Worm (Caenorhabditis elegans) whole organism, L2 larva: Measurements from ENCODE around the gene H06A10.1.

Experiments used
- ama-1 ChIP-seq: fragments of 150-350 bp; optimal IDR thresholded peaks from 2 replicates; lab custom pipeline; 2018; ENCODE audit warnings: inconsistent platforms
- ceh-82 ChIP-seq: fragments of 150-350 bp; optimal IDR thresholded peaks from 2 replicates; lab custom pipeline; 2014; ENCODE audit warnings: missing biosample characterization, missing genetic modification characterization
- elt-1 ChIP-seq: fragments of 150-350 bp; optimal IDR thresholded peaks from 2 replicates; lab custom pipeline; 2014; ENCODE audit warnings: missing biosample characterization, missing genetic modification characterization
- fos-1 ChIP-seq: fragments of 150-350 bp; optimal IDR thresholded peaks from 2 replicates; lab custom pipeline; 2014; ENCODE audit warnings: missing biosample characterization, missing genetic modification characterization
- nhr-11 ChIP-seq: fragments of 150-350 bp; optimal IDR thresholded peaks from 2 replicates; lab custom pipeline; 2014; ENCODE audit warnings: missing biosample characterization, missing genetic modification characterization
- nhr-23 ChIP-seq: fragments of 150-350 bp; optimal IDR thresholded peaks from 2 replicates; lab custom pipeline; 2014; ENCODE audit warnings: missing biosample characterization, missing genetic modification reagents, missing genetic modification characterization
- nhr-25 ChIP-seq: fragments of 150-350 bp; sonication (generic microtip); optimal IDR thresholded peaks from 3 replicates; lab custom pipeline; 2014; ENCODE audit warnings: missing biosample characterization, missing genetic modification characterization
- nhr-77 ChIP-seq: fragments of 150-350 bp; optimal IDR thresholded peaks from 2 replicates; lab custom pipeline; 2014; ENCODE audit warnings: missing biosample characterization, missing genetic modification characterization
- skn-1 ChIP-seq: sonication (generic microtip); optimal IDR thresholded peaks from 2 replicates; lab custom pipeline; 2017; ENCODE audit warnings: missing biosample characterization, missing genetic modification characterization
- sma-3 ChIP-seq: sonication (generic microtip); optimal IDR thresholded peaks from 2 replicates; lab custom pipeline; 2016; ENCODE audit warnings: missing genetic modification reagents, missing genetic modification characterization, missing compliant biosample characterization
- unc-39 ChIP-seq: fragments of 150-350 bp; optimal IDR thresholded peaks from 2 replicates; lab custom pipeline; 2014; ENCODE audit warnings: missing biosample characterization, missing genetic modification characterization
- unc-55 ChIP-seq: fragments of 150-350 bp; sonication (generic microtip); optimal IDR thresholded peaks from 3 replicates; lab custom pipeline; 2014; ENCODE audit warnings: missing biosample characterization, missing genetic modification reagents, missing genetic modification characterization
- unc-62 ChIP-seq: fragments of 150-350 bp; optimal IDR thresholded peaks from 2 replicates; lab custom pipeline; 2014; ENCODE audit warnings: missing biosample characterization, missing genetic modification reagents, missing genetic modification characterization

DNA sequence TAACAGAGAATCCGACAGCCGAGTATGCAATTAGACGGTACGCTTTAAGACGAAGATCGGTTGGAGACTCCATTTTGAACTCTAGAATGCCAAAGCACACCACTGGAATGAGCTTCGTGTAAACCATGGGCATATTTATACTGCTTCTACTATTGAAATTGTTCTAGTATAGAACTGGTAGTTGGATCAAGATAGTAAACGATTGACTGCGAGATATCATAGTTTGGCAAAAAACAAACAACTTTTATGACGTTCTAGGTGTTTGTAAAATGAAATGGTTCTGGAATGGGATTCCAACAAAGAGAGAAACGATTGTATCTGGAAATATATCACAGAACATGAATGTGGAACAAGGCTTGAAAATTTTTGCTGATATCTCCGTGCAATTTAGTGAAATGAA, 3.7 kb downstream of the H06A10.1 start, which contains the start of gene col-185:
- TF ChIP-seq unc-55 (GFP tag; lab: Kevin White, UChicago) (no peak), unc-62 (GFP tag; lab: Kevin White, UChicago) (no peak), unc-39 (tag; lab: Kevin White, UChicago) (no peak), ama-1 (no peak), sma-3 (GFP tag; lab: Kevin White, UChicago) (no peak), nhr-11 (tag; lab: Kevin White, UChicago) (no peak), nhr-25 (tag; lab: Kevin White, UChicago) (no peak), nhr-77 (tag; lab: Kevin White, UChicago) (no peak), skn-1 (tag; lab: Kevin White, UChicago) (no peak), fos-1 (no peak), elt-1 (tag; lab: Kevin White, UChicago) (no peak), ceh-82 (no peak), nhr-23 (tag; lab: Kevin White, UChicago) (no peak)
